Fruit fly (Drosophila melanogaster) whole organism, embryonic: ENCODE data around the gene Stat92E.

Experiments used
- Adf1 ChIP-seq: fragments of 200-800 bp; sonication (Bioruptor generic); IDR thresholded peaks from 2 replicates; pipeline ENCODE4 v1.3.6; 2022; ENCODE audit warnings: missing biosample characterization, missing genetic modification characterization
- B-H1 ChIP-seq: fragments of 200-800 bp; sonication (Bioruptor generic); IDR thresholded peaks from 3 replicates; pipeline ENCODE4 v1.3.6; 2022; ENCODE audit warnings: missing biosample characterization, missing genetic modification characterization
- CG1024 ChIP-seq: fragments of 200-800 bp; sonication (Bioruptor generic); IDR thresholded peaks from 2 replicates; pipeline ENCODE4 v1.3.6; 2022; ENCODE audit warnings: missing biosample characterization, missing genetic modification characterization
- CG13287 ChIP-seq: fragments of 200-800 bp; sonication (Bioruptor generic); IDR thresholded peaks from 2 replicates; pipeline ENCODE4 v1.3.6; 2022; ENCODE audit warnings: missing biosample characterization, missing genetic modification characterization; ENCODE audit not compliant: partially characterized antibody
- CG13894 ChIP-seq: fragments of 200-800 bp; sonication (Bioruptor generic); optimal IDR thresholded peaks from 3 replicates; lab custom pipeline; 2018; ENCODE audit warnings: missing biosample characterization, mild to moderate bottlenecking, missing genetic modification characterization, moderate library complexity
- CG15514 ChIP-seq: fragments of 200-800 bp; sonication (Bioruptor generic); optimal IDR thresholded peaks from 3 replicates; lab custom pipeline; 2017; ENCODE audit warnings: missing biosample characterization, missing genetic modification characterization, mild to moderate bottlenecking, moderate library complexity, missing genetic modification reagents
- CG17912 ChIP-seq: fragments of 200-800 bp; sonication (Bioruptor generic); optimal IDR thresholded peaks from 2 replicates; lab custom pipeline; 2018; ENCODE audit warnings: missing biosample characterization, mild to moderate bottlenecking, missing genetic modification characterization
- CG1832 ChIP-seq: fragments of 200-800 bp; sonication (Bioruptor generic); optimal IDR thresholded peaks from 2 replicates; lab custom pipeline; 2017; ENCODE audit warnings: missing biosample characterization, mild to moderate bottlenecking, missing genetic modification characterization, inconsistent platforms
- CG18599 ChIP-seq: fragments of 200-800 bp; sonication (Bioruptor generic); optimal IDR thresholded peaks from 3 replicates; lab custom pipeline; 2017; ENCODE audit warnings: missing biosample characterization, missing genetic modification characterization, mild to moderate bottlenecking, moderate library complexity, missing genetic modification reagents
- CG2875 ChIP-seq: fragments of 200-800 bp; sonication (Bioruptor generic); optimal IDR thresholded peaks from 2 replicates; lab custom pipeline; 2017; ENCODE audit warnings: missing biosample characterization, mild to moderate bottlenecking, missing genetic modification characterization, missing genetic modification reagents
- CG30431 ChIP-seq: fragments of 200-800 bp; sonication (Bioruptor generic); optimal IDR thresholded peaks from 2 replicates; lab custom pipeline; 2017; ENCODE audit warnings: missing biosample characterization, missing genetic modification characterization
- CG31224 ChIP-seq: fragments of 200-800 bp; sonication (Bioruptor generic); IDR thresholded peaks from 2 replicates; pipeline ENCODE4 v1.3.6; 2022; ENCODE audit warnings: missing biosample characterization, missing genetic modification characterization
- CG31388 ChIP-seq: fragments of 200-800 bp; sonication (Bioruptor generic); optimal IDR thresholded peaks from 2 replicates; lab custom pipeline; 2016; ENCODE audit warnings: missing biosample characterization, missing genetic modification characterization
- CG34376 ChIP-seq: fragments of 200-800 bp; sonication (Bioruptor generic); optimal IDR thresholded peaks from 2 replicates; lab custom pipeline; 2018; ENCODE audit warnings: missing biosample characterization, mild to moderate bottlenecking, missing genetic modification characterization
- CG3726 ChIP-seq: fragments of 200-800 bp; sonication (Bioruptor generic); IDR thresholded peaks from 3 replicates; pipeline ENCODE4, ENCODE4 v1.3.6; 2022; ENCODE audit warnings: missing biosample characterization, missing genetic modification characterization
- CG3847 ChIP-seq: fragments of 200-800 bp; sonication (Bioruptor generic); IDR thresholded peaks from 2 replicates; pipeline ENCODE4 v1.3.6; 2022; ENCODE audit warnings: missing biosample characterization, missing genetic modification characterization
- CG42726 ChIP-seq: fragments of 200-800 bp; sonication (Bioruptor generic); IDR thresholded peaks from 2 replicates; pipeline ENCODE4 v1.3.6; 2022; ENCODE audit warnings: missing biosample characterization, missing genetic modification characterization; ENCODE audit not compliant: partially characterized antibody
- CG6689 ChIP-seq: fragments of 200-800 bp; sonication (Bioruptor generic); IDR thresholded peaks from 2 replicates; pipeline ENCODE4 v1.3.6; 2022; ENCODE audit warnings: missing biosample characterization, missing genetic modification characterization
- CG6791 ChIP-seq: fragments of 200-800 bp; sonication (Bioruptor generic); IDR thresholded peaks from 3 replicates; pipeline ENCODE4 v1.3.6; 2022; ENCODE audit warnings: missing biosample characterization, missing genetic modification characterization; ENCODE audit not compliant: partially characterized antibody
- CG7372 ChIP-seq: fragments of 200-800 bp; sonication (Bioruptor generic); IDR thresholded peaks from 2 replicates; pipeline ENCODE4 v1.3.6; 2022; ENCODE audit warnings: missing biosample characterization, missing genetic modification characterization
- CG8281 ChIP-seq: fragments of 200-800 bp; sonication (Bioruptor generic); optimal IDR thresholded peaks from 2 replicates; lab custom pipeline; 2018; ENCODE audit warnings: missing biosample characterization, mild to moderate bottlenecking, missing genetic modification characterization, moderate library complexity
- CG8290 ChIP-seq, 3 experiments: fragments of 200-800 bp; sonication (Bioruptor generic); optimal IDR thresholded peaks; 2 replicates each; lab custom pipeline; 2016 to 2019; ENCODE audit warnings: missing biosample characterization in 3 of 3, missing genetic modification characterization in 3 of 3, mild to moderate bottlenecking in 2 of 3, moderate library complexity in 1 of 3
- CG9609 ChIP-seq: fragments of 200-800 bp; sonication (Bioruptor generic); optimal IDR thresholded peaks from 3 replicates; lab custom pipeline; 2016; ENCODE audit warnings: missing biosample characterization, missing genetic modification characterization
- ERR ChIP-seq: fragments of 200-800 bp; sonication (Bioruptor generic); optimal IDR thresholded peaks from 2 replicates; lab custom pipeline; 2016; ENCODE audit warnings: missing biosample characterization, missing genetic modification characterization
- H15 ChIP-seq: fragments of 200-800 bp; sonication (Bioruptor generic); IDR thresholded peaks from 3 replicates; pipeline ENCODE4 v1.3.6; 2022; ENCODE audit warnings: missing biosample characterization, missing genetic modification characterization
- Hr51 ChIP-seq, 2 experiments: fragments of 200-800 bp; sonication (Bioruptor generic); optimal IDR thresholded peaks; 2 replicates in 1 of 2; 3 replicates in 1 of 2; lab custom pipeline; 2016 to 2018; ENCODE audit warnings: missing biosample characterization in 2 of 2, missing genetic modification characterization in 2 of 2, mild to moderate bottlenecking in 1 of 2, moderate library complexity in 1 of 2
- Lim3 ChIP-seq: fragments of 200-800 bp; sonication (Bioruptor generic); IDR thresholded peaks from 2 replicates; pipeline ENCODE4 v1.3.6; 2022; ENCODE audit warnings: missing biosample characterization, missing genetic modification characterization
- NfI ChIP-seq: fragments of 200-800 bp; sonication (Bioruptor generic); optimal IDR thresholded peaks from 3 replicates; lab custom pipeline; 2018; ENCODE audit warnings: missing biosample characterization, mild to moderate bottlenecking, missing genetic modification characterization, moderate library complexity
- az2 ChIP-seq: fragments of 200-800 bp; sonication (Bioruptor generic); optimal IDR thresholded peaks from 3 replicates; lab custom pipeline; 2016; ENCODE audit warnings: missing biosample characterization, missing genetic modification characterization
- chm ChIP-seq: fragments of 200-800 bp; sonication (Bioruptor generic); IDR thresholded peaks from 2 replicates; pipeline ENCODE4 v1.3.6; 2022; ENCODE audit warnings: missing biosample characterization, missing genetic modification characterization
- crol ChIP-seq: fragments of 200-800 bp; sonication (Bioruptor generic); IDR thresholded peaks from 2 replicates; pipeline ENCODE4 v1.3.6; 2022; ENCODE audit warnings: missing biosample characterization, missing genetic modification characterization
- dmrt11E ChIP-seq: fragments of 200-800 bp; sonication (Bioruptor generic); optimal IDR thresholded peaks from 3 replicates; lab custom pipeline; 2018; ENCODE audit warnings: missing biosample characterization, mild to moderate bottlenecking, missing genetic modification characterization, moderate library complexity
- dpn ChIP-seq, 2 experiments: fragments of 200-800 bp; sonication (Bioruptor generic); optimal IDR thresholded peaks; 3 replicates each; lab custom pipeline; 2016; ENCODE audit warnings: missing biosample characterization in 2 of 2, missing genetic modification characterization in 2 of 2
- fd3F ChIP-seq: fragments of 200-800 bp; sonication (Bioruptor generic); optimal IDR thresholded peaks from 2 replicates; lab custom pipeline; 2018; ENCODE audit warnings: missing biosample characterization, mild to moderate bottlenecking, missing genetic modification characterization, moderate library complexity
- fd96Cb ChIP-seq: fragments of 200-800 bp; sonication (Bioruptor generic); optimal IDR thresholded peaks from 2 replicates; lab custom pipeline; 2018; ENCODE audit warnings: missing biosample characterization, mild to moderate bottlenecking, missing genetic modification characterization, moderate library complexity
- ftz-f1 ChIP-seq: fragments of 200-800 bp; sonication (Bioruptor generic); optimal IDR thresholded peaks from 2 replicates; lab custom pipeline; 2016; ENCODE audit warnings: missing biosample characterization, missing genetic modification characterization
- gsb ChIP-seq: fragments of 200-800 bp; sonication (Bioruptor generic); IDR thresholded peaks from 2 replicates; pipeline ENCODE4 v1.3.6; 2022; ENCODE audit warnings: missing biosample characterization, missing genetic modification characterization
- kah ChIP-seq: fragments of 200-800 bp; sonication (Bioruptor generic); optimal IDR thresholded peaks from 2 replicates; lab custom pipeline; 2018; ENCODE audit warnings: missing biosample characterization, mild to moderate bottlenecking, missing genetic modification characterization
- kay ChIP-seq: fragments of 200-800 bp; sonication (Bioruptor generic); optimal IDR thresholded peaks from 2 replicates; lab custom pipeline; 2016; ENCODE audit warnings: missing biosample characterization, missing genetic modification characterization
- klu ChIP-seq: fragments of 200-800 bp; sonication (Bioruptor generic); IDR thresholded peaks from 2 replicates; pipeline ENCODE4 v1.3.6; 2022; ENCODE audit warnings: missing biosample characterization, missing genetic modification characterization
- knrl ChIP-seq: fragments of 200-800 bp; sonication (Bioruptor generic); IDR thresholded peaks from 3 replicates; pipeline ENCODE4 v1.3.6; 2022; ENCODE audit warnings: missing biosample characterization, missing genetic modification characterization; ENCODE audit not compliant: partially characterized antibody
- p53 ChIP-seq: fragments of 200-800 bp; sonication (Bioruptor generic); optimal IDR thresholded peaks from 2 replicates; lab custom pipeline; 2016; ENCODE audit warnings: missing biosample characterization, missing genetic modification characterization
- psq ChIP-seq: fragments of 200-800 bp; sonication (Bioruptor generic); optimal IDR thresholded peaks from 2 replicates; lab custom pipeline; 2017; ENCODE audit warnings: missing biosample characterization, missing genetic modification characterization
- sc ChIP-seq, 3 experiments: fragments of >200 bp in 2 of 3; fragments of 200-800 bp in 1 of 3; sonication (Bioruptor generic) in 1 of 3; optimal IDR thresholded peaks; 2 replicates in 2 of 3; 3 replicates in 1 of 3; lab custom pipeline; 2017; ENCODE audit warnings: mild to moderate bottlenecking in 1 of 3, missing biosample characterization in 1 of 3, missing genetic modification characterization in 1 of 3, missing genetic modification reagents in 1 of 3
- sqz ChIP-seq: fragments of 200-800 bp; sonication (Bioruptor generic); optimal IDR thresholded peaks from 3 replicates; lab custom pipeline; 2018; ENCODE audit warnings: missing biosample characterization, mild to moderate bottlenecking, missing genetic modification characterization
- wdn ChIP-seq: fragments of 200-800 bp; sonication (Bioruptor generic); IDR thresholded peaks from 2 replicates; pipeline ENCODE4 v1.3.6; 2022; ENCODE audit warnings: missing biosample characterization, missing genetic modification characterization

Gene Stat92E

DNA sequence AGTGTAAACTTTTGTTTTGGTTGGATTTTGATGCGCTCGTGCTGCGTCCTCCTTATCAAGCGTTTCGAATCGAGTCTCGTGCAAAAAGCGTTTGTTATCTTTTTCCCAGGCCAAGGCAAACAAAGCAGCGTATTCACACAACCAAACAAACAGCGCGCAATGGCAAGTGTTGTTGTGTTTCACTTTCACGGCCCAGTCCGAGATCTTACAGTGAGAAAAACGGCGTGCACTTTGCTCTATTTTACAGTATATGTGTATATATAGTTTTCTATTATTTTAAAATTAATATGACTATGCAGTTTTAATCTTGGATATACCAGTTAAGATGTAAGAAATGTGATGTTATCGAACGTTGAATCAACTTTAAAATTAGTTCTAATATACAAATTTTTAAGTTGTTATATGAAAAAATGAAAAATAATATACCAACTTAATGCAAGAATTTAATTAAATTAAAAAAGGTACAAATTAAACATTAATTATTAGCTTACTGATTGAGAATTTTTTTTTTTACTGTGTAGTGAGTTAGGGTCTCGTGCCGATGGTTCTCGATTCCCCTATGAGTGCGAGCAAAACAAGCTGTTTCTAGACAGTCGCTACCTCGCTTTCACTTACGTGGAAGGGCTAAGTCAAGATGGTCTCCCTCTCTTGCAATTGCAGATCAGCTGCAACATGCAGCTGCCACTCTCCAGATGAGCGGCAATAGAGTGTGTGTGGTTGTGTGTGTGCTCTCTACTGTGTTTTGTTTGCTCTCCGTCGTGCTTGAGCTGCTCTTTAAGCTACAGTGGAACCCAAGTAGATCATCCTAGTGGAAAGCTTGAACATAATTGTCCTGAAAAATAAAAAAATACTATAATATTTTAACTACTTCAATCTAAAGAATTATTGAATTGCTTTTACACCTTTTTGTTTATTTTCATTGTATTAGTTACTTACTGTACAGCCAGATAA lies 42.4 kb upstream of the Stat92E start (continued):
- TF ChIP-seq CG17912 (GFP tag; lab: Kevin White, UChicago) (no peak), CG8290 (GFP tag; optimal IDR thresholded peaks at IDR 0.05; lab: Kevin White, UChicago) (peak; percentile 65), CG8290 (tag; optimal IDR thresholded peaks at IDR 0.05; lab: Kevin White, UChicago) (peak; percentile 11 to 25), gsb (peak; percentile 22), NfI (GFP tag; lab: Kevin White, UChicago) (peak; percentile 59), sc (optimal IDR thresholded peaks at IDR 0.05; lab: Kevin White, UChicago) (no peak), sc (GFP tag; optimal IDR thresholded peaks at IDR 0.05; lab: Kevin White, UChicago) (peak; percentile 87), ftz-f1 (no peak), Adf1 (GFP tag; lab: Robert Waterston, UW) (no peak; the same call in 1 of the 2 replicates), crol (GFP tag; lab: Robert Waterston, UW) (no peak), CG42726 (GFP tag; lab: Robert Waterston, UW) (no peak), CG31224 (peak; percentile 38; the same call in 1 of the 2 replicates), kay (GFP tag; lab: Kevin White, UChicago) (peak; percentile 43), CG7372 (peak; percentile 63), klu (GFP tag; lab: Robert Waterston, UW) (peak; percentile 53), wdn (peak; percentile 46; the same call in 1 of the 2 replicates), ERR (GFP tag; lab: Kevin White, UChicago) (no peak), CG3847 (peak; percentile 61), knrl (GFP tag; lab: Robert Waterston, UW) (no peak), Lim3 (GFP tag; lab: Robert Waterston, UW) (no peak), dmrt11E (tag; lab: Kevin White, UChicago) (peak; percentile 97), p53 (no peak), fd96Cb (tag; lab: Kevin White, UChicago) (peak; percentile 96), CG9609 (GFP tag; lab: Kevin White, UChicago) (no peak), B-H1 (GFP tag; lab: Robert Waterston, UW) (peak; percentile 10; the same call in 2 of the 3 replicates), CG13894 (tag; lab: Kevin White, UChicago) (no peak), chm (GFP tag; lab: Robert Waterston, UW) (peak; percentile 56; the same call in 1 of the 2 replicates), fd3F (GFP tag; lab: Kevin White, UChicago) (peak; percentile 72), H15 (GFP tag; lab: Robert Waterston, UW) (peak; percentile 77; the same call in 2 of the 3 replicates), CG30431 (GFP tag; lab: Kevin White, UChicago) (peak; percentile 68), CG3726 (GFP tag; lab: Robert Waterston, UW) (peak; percentile 52; the same call in 2 of the 3 replicates), CG15514 (peak; percentile 42), kah (GFP tag; lab: Kevin White, UChicago) (peak; percentile 80), CG8281 (tag; lab: Kevin White, UChicago) (peak; percentile 78), CG18599 (peak; percentile 85), CG1024 (GFP tag; lab: Robert Waterston, UW) (peak; percentile 49; the same call in 1 of the 2 replicates), Hr51 (GFP tag; optimal IDR thresholded peaks at IDR 0.05; lab: Kevin White, UChicago) (peak in 1 of 2 experiments; percentile 92), dpn (GFP tag; optimal IDR thresholded peaks at IDR 0.05; lab: Kevin White, UChicago) (peak in 1 of 2 experiments; percentile 77), CG1832 (GFP tag; lab: Kevin White, UChicago) (peak; percentile 59), CG34376 (GFP tag; lab: Kevin White, UChicago) (peak; percentile 36), CG6689 (peak; percentile 92), CG2875 (GFP tag; lab: Kevin White, UChicago) (peak; percentile 85), CG31388 (GFP tag; lab: Kevin White, UChicago) (peak; percentile 55), az2 (GFP tag; lab: Kevin White, UChicago) (peak; percentile 84), psq (peak; percentile 62), CG13287 (no peak), sqz (GFP tag; lab: Kevin White, UChicago) (peak; percentile 91), CG6791 (no peak)
